Fruit fly (Drosophila melanogaster) whole organism, adult: ENCODE data around the gene CG14662.

Source experiments
- CG5204 ChIP-seq: fragments of 200-800 bp; sonication (Bioruptor generic); optimal IDR thresholded peaks from 2 replicates; lab custom pipeline; 2016; ENCODE audit warnings: missing biosample characterization, missing genetic modification characterization
- bab1 ChIP-seq: fragments of 200-800 bp; sonication (Bioruptor generic); optimal IDR thresholded peaks from 3 replicates; lab custom pipeline; 2019; ENCODE audit warnings: missing biosample characterization, mild to moderate bottlenecking, missing genetic modification characterization, moderate library complexity

dm6 chr3R:5017088-5017487, 33.1 kb upstream of the CG14662 start:
- TF ChIP-seq CG5204 = no peak
- TF ChIP-seq bab1 (GFP tag; lab: Kevin White, UChicago) = no peak
